Fruit fly (Drosophila melanogaster): ENCODE measurements around the gene CG1486.
A peak's percentile ranks its signal among the peaks of the same experiment; 100 is the strongest.

dm6 chrX:21349800-21350309 lies 26.0 kb downstream of the CG1486 start, which contains the start of the genes peng and sol:
- TF ChIP-seq CG11762 (GFP tag; optimal IDR thresholded peaks at IDR 0.05; ENCODE audit: insufficient read depth) (peak; percentile 66), fkh (GFP tag; optimal IDR thresholded peaks at IDR 0.05) (no peak), svp (GFP tag) (peak; percentile 91), CG1621 (tag; optimal IDR thresholded peaks at IDR 0.05) (peak; percentile 28), esn (GFP tag; optimal IDR thresholded peaks at IDR 0.05) (peak; percentile 82)

Measured in whole organism, prepupa.